Fruit fly (Drosophila melanogaster) whole organism, embryonic: Measurements from ENCODE around the gene ttm50.

Source experiments
- CG10543 ChIP-seq: fragments of 200-800 bp; sonication (Bioruptor generic); optimal IDR thresholded peaks from 3 replicates; lab custom pipeline; 2017; ENCODE audit warnings: missing biosample characterization, mild to moderate bottlenecking, missing genetic modification characterization, moderate library complexity
- CG11504 ChIP-seq: fragments of 200-800 bp; sonication (Bioruptor generic); optimal IDR thresholded peaks from 3 replicates; lab custom pipeline; 2019; ENCODE audit warnings: missing biosample characterization, mild to moderate bottlenecking, missing genetic modification characterization, moderate library complexity
- CG13424 ChIP-seq: fragments of 200-800 bp; sonication (Bioruptor generic); optimal IDR thresholded peaks from 2 replicates; lab custom pipeline; 2019; ENCODE audit warnings: missing biosample characterization, mild to moderate bottlenecking, missing genetic modification characterization, moderate library complexity
- CG15514 ChIP-seq: fragments of 200-800 bp; sonication (Bioruptor generic); optimal IDR thresholded peaks from 3 replicates; lab custom pipeline; 2017; ENCODE audit warnings: missing biosample characterization, missing genetic modification characterization, mild to moderate bottlenecking, moderate library complexity, missing genetic modification reagents
- CG17328 ChIP-seq: fragments of 200-800 bp; sonication (Bioruptor generic); IDR thresholded peaks from 2 replicates; pipeline ENCODE4 v1.3.6; 2022; ENCODE audit warnings: missing biosample characterization, missing genetic modification characterization
- CG17359 ChIP-seq: fragments of 200-800 bp; sonication (Bioruptor generic); optimal IDR thresholded peaks from 3 replicates; lab custom pipeline; 2018; ENCODE audit warnings: missing biosample characterization, mild to moderate bottlenecking, missing genetic modification characterization, moderate library complexity
- CG18599 ChIP-seq: fragments of 200-800 bp; sonication (Bioruptor generic); optimal IDR thresholded peaks from 3 replicates; lab custom pipeline; 2017; ENCODE audit warnings: missing biosample characterization, missing genetic modification characterization, mild to moderate bottlenecking, moderate library complexity, missing genetic modification reagents
- CG18764 ChIP-seq: fragments of 200-800 bp; sonication (Bioruptor generic); optimal IDR thresholded peaks from 3 replicates; lab custom pipeline; 2016; ENCODE audit warnings: missing biosample characterization, missing genetic modification characterization
- CG2116 ChIP-seq: fragments of 200-800 bp; sonication (Bioruptor generic); optimal IDR thresholded peaks from 3 replicates; lab custom pipeline; 2018; ENCODE audit warnings: missing biosample characterization, mild to moderate bottlenecking, missing genetic modification characterization
- CG30020 ChIP-seq: fragments of 200-800 bp; optimal IDR thresholded peaks from 2 replicates; lab custom pipeline; 2019; ENCODE audit warnings: missing biosample characterization, mild to moderate bottlenecking, missing genetic modification characterization, moderate library complexity
- CG3281 ChIP-seq: fragments of 200-800 bp; sonication (Bioruptor generic); optimal IDR thresholded peaks from 3 replicates; lab custom pipeline; 2017; ENCODE audit warnings: missing biosample characterization, mild to moderate bottlenecking, missing genetic modification characterization
- CG4854 ChIP-seq: fragments of 200-800 bp; sonication (Bioruptor generic); optimal IDR thresholded peaks from 2 replicates; lab custom pipeline; 2016; ENCODE audit warnings: missing biosample characterization, missing genetic modification characterization, inconsistent platforms
- CG7556 ChIP-seq: fragments of 200-800 bp; sonication (Bioruptor generic); optimal IDR thresholded peaks from 2 replicates; lab custom pipeline; 2017; ENCODE audit warnings: missing biosample characterization, mild to moderate bottlenecking, missing genetic modification characterization
- CG7839 ChIP-seq: fragments of 200-800 bp; sonication (Bioruptor generic); optimal IDR thresholded peaks from 3 replicates; lab custom pipeline; 2018; ENCODE audit warnings: missing biosample characterization, mild to moderate bottlenecking, missing genetic modification characterization, moderate library complexity
- CTCF ChIP-seq: fragments of 200-800 bp; sonication (Bioruptor generic); optimal IDR thresholded peaks from 2 replicates; lab custom pipeline; 2017; ENCODE audit warnings: missing biosample characterization, mild to moderate bottlenecking, missing genetic modification characterization, moderate library complexity
- Chrac-16 ChIP-seq: fragments of 200-800 bp; sonication (Bioruptor generic); optimal IDR thresholded peaks from 3 replicates; lab custom pipeline; 2016; ENCODE audit warnings: missing biosample characterization, missing genetic modification characterization
- Doc3 ChIP-seq: fragments of 200-800 bp; sonication (Bioruptor generic); IDR thresholded peaks from 3 replicates; pipeline ENCODE4 v1.3.6; 2022; ENCODE audit warnings: missing biosample characterization, missing genetic modification characterization; ENCODE audit not compliant: partially characterized antibody
- E2f2 ChIP-seq: fragments of 200-800 bp; sonication (Bioruptor generic); IDR thresholded peaks from 2 replicates; pipeline ENCODE4 v1.3.6; 2022; ENCODE audit warnings: missing biosample characterization, missing genetic modification characterization
- Ets65A ChIP-seq: fragments of 200-800 bp; sonication (Bioruptor generic); peaks from one replicate; lab custom pipeline; 2016; ENCODE audit warnings: missing biosample characterization, missing genetic modification characterization
- Fer1 ChIP-seq: fragments of 200-800 bp; sonication (Bioruptor generic); optimal IDR thresholded peaks from 2 replicates; lab custom pipeline; 2017; ENCODE audit warnings: missing biosample characterization, mild to moderate bottlenecking, missing genetic modification characterization
- Hmr ChIP-seq: fragments of 200-800 bp; sonication (Bioruptor generic); optimal IDR thresholded peaks from 3 replicates; lab custom pipeline; 2017; ENCODE audit warnings: mild to moderate bottlenecking, missing biosample characterization, missing genetic modification reagents, missing genetic modification characterization
- Med ChIP-seq: fragments of 200-800 bp; sonication (Bioruptor generic); peaks from one replicate; lab custom pipeline; 2016; ENCODE audit warnings: missing biosample characterization, missing genetic modification characterization, mild to moderate bottlenecking, inconsistent platforms, moderate library complexity
- Meics ChIP-seq: fragments of 200-800 bp; sonication (Bioruptor generic); optimal IDR thresholded peaks from 2 replicates; lab custom pipeline; 2017; ENCODE audit warnings: missing biosample characterization, mild to moderate bottlenecking, missing genetic modification characterization
- Myb ChIP-seq: fragments of 200-800 bp; sonication (Bioruptor generic); optimal IDR thresholded peaks from 2 replicates; lab custom pipeline; 2016; ENCODE audit warnings: missing biosample characterization, missing genetic modification characterization
- NK7.1 ChIP-seq: fragments of 200-800 bp; sonication (Bioruptor generic); optimal IDR thresholded peaks from 3 replicates; lab custom pipeline; 2016; ENCODE audit warnings: missing biosample characterization, missing genetic modification characterization
- NfI ChIP-seq: fragments of 200-800 bp; sonication (Bioruptor generic); optimal IDR thresholded peaks from 3 replicates; lab custom pipeline; 2018; ENCODE audit warnings: missing biosample characterization, mild to moderate bottlenecking, missing genetic modification characterization, moderate library complexity
- Pdp1 ChIP-seq, 2 experiments: fragments of 200-800 bp; sonication (Bioruptor generic); optimal IDR thresholded peaks; 3 replicates each; lab custom pipeline; 2016; ENCODE audit warnings: missing biosample characterization in 2 of 2, missing genetic modification characterization in 2 of 2, mild to moderate bottlenecking in 1 of 2, moderate library complexity in 1 of 2
- Scr ChIP-seq: fragments of 200-800 bp; sonication (Bioruptor generic); IDR thresholded peaks from 2 replicates; pipeline ENCODE4 v1.3.6; 2022; ENCODE audit warnings: missing biosample characterization, missing genetic modification characterization; ENCODE audit not compliant: partially characterized antibody
- Vsx1 ChIP-seq: fragments of 200-800 bp; sonication (Bioruptor generic); optimal IDR thresholded peaks from 2 replicates; lab custom pipeline; 2017; ENCODE audit warnings: missing biosample characterization, mild to moderate bottlenecking, missing genetic modification characterization, missing genetic modification reagents
- YL-1 ChIP-seq: fragments of 200-800 bp; sonication (Bioruptor generic); optimal IDR thresholded peaks from 3 replicates; lab custom pipeline; 2017; ENCODE audit warnings: missing biosample characterization, mild to moderate bottlenecking, missing genetic modification characterization
- bsh ChIP-seq, 2 experiments: fragments of 200-800 bp; sonication (Bioruptor generic); optimal IDR thresholded peaks; 2 replicates each; lab custom pipeline; 2017 to 2018; ENCODE audit warnings: mild to moderate bottlenecking in 2 of 2, missing biosample characterization in 2 of 2, missing genetic modification characterization in 2 of 2, moderate library complexity in 1 of 2
- cas ChIP-seq: fragments of 200-800 bp; sonication (Bioruptor generic); IDR thresholded peaks from 2 replicates; pipeline ENCODE4 v1.3.6; 2022; ENCODE audit warnings: missing biosample characterization, missing genetic modification characterization
- cg ChIP-seq: fragments of 200-800 bp; sonication (Bioruptor generic); optimal IDR thresholded peaks from 3 replicates; lab custom pipeline; 2019; ENCODE audit warnings: missing biosample characterization, mild to moderate bottlenecking, missing genetic modification characterization, moderate library complexity
- cwo ChIP-seq: fragments of 200-800 bp; sonication (Bioruptor generic); optimal IDR thresholded peaks from 3 replicates; lab custom pipeline; 2017; ENCODE audit warnings: missing biosample characterization, missing genetic modification characterization, mild to moderate bottlenecking, moderate library complexity, missing genetic modification reagents
- dimm ChIP-seq: fragments of 200-800 bp; sonication (Bioruptor generic); IDR thresholded peaks from 2 replicates; pipeline ENCODE4 v1.3.6; 2022; ENCODE audit warnings: missing biosample characterization, missing genetic modification characterization
- dmrt99B ChIP-seq: fragments of 200-800 bp; sonication (Bioruptor generic); optimal IDR thresholded peaks from 2 replicates; lab custom pipeline; 2018; ENCODE audit warnings: missing biosample characterization, mild to moderate bottlenecking, missing genetic modification characterization, moderate library complexity
- grau ChIP-seq: fragments of 200-800 bp; optimal IDR thresholded peaks from 3 replicates; lab custom pipeline; 2019; ENCODE audit warnings: missing biosample characterization, mild to moderate bottlenecking, missing genetic modification characterization, moderate library complexity
- jumu ChIP-seq: fragments of 200-800 bp; sonication (Bioruptor generic); optimal IDR thresholded peaks from 3 replicates; lab custom pipeline; 2016; ENCODE audit warnings: missing biosample characterization, missing genetic modification characterization
- odd ChIP-seq: fragments of 200-800 bp; sonication (Bioruptor generic); optimal IDR thresholded peaks from 2 replicates; lab custom pipeline; 2017; ENCODE audit warnings: missing biosample characterization, mild to moderate bottlenecking, missing genetic modification characterization
- row ChIP-seq: fragments of 200-800 bp; sonication (Bioruptor generic); IDR thresholded peaks from 3 replicates; pipeline ENCODE4 v1.3.6; 2022; ENCODE audit warnings: missing biosample characterization, missing genetic modification characterization
- salm ChIP-seq: fragments of 200-800 bp; sonication (Bioruptor generic); optimal IDR thresholded peaks from 2 replicates; lab custom pipeline; 2018; ENCODE audit warnings: missing biosample characterization, mild to moderate bottlenecking, missing genetic modification characterization
- sens ChIP-seq: fragments of 200-800 bp; sonication (Bioruptor generic); peaks from one replicate; lab custom pipeline; 2016; ENCODE audit warnings: missing biosample characterization, missing genetic modification characterization
- shn ChIP-seq: fragments of 200-800 bp; sonication (Bioruptor generic); optimal IDR thresholded peaks from 3 replicates; lab custom pipeline; 2016; ENCODE audit warnings: missing biosample characterization, missing genetic modification characterization
- stwl ChIP-seq: fragments of 200-800 bp; sonication (Bioruptor generic); optimal IDR thresholded peaks from 3 replicates; lab custom pipeline; 2018; ENCODE audit warnings: missing biosample characterization, mild to moderate bottlenecking, missing genetic modification characterization, moderate library complexity
- sug ChIP-seq: fragments of 200-800 bp; optimal IDR thresholded peaks from 2 replicates; lab custom pipeline; 2019; ENCODE audit warnings: missing biosample characterization, mild to moderate bottlenecking, missing genetic modification characterization, moderate library complexity
- trem ChIP-seq: fragments of 200-800 bp; optimal IDR thresholded peaks from 3 replicates; lab custom pipeline; 2019; ENCODE audit warnings: missing biosample characterization, mild to moderate bottlenecking, missing genetic modification characterization, moderate library complexity
- trh ChIP-seq: fragments of 200-800 bp; sonication (Bioruptor generic); optimal IDR thresholded peaks from 2 replicates; lab custom pipeline; 2016; ENCODE audit warnings: missing biosample characterization, missing genetic modification characterization

ttm50 gene

DNA sequence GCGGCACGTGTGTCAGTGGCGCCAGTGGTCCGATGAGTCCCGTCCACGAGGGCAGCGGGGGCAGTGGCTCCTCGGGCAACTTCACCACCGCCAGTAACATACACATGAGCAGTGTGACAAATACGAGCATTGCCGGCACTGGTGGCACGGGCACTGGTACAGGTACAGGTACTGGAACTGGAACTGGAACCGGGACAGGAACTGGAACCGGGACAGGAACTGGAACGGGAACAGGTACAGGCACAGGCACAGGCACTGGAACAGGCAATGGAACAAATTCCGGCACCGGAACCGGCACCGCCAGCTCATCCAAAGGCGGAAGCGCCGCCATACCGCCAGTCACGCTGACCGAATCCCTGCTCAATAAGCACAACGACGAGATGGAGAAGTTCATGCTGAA is 41.6 kb downstream of the ttm50 start:
- TF ChIP-seq odd = no peak
- peak; percentile 95 for TF ChIP-seq CG15514 (GFP tag; lab: Kevin White, UChicago)
- TF ChIP-seq sug (tag; lab: Kevin White, UChicago) = no peak
- no peak for TF ChIP-seq Chrac-16 (GFP tag; lab: Kevin White, UChicago)
- TF ChIP-seq Vsx1 (GFP tag; lab: Kevin White, UChicago) = no peak
- TF ChIP-seq Med (GFP tag; lab: Kevin White, UChicago) = peak; percentile 46
- peak; percentile 14 for TF ChIP-seq Ets65A (GFP tag; lab: Kevin White, UChicago)
- TF ChIP-seq, all 482 proteins: peak for 3

- TF ChIP-seq Fer1 (GFP tag; lab: Kevin White, UChicago) = no peak
- TF ChIP-seq Pdp1 (GFP tag; optimal IDR thresholded peaks at IDR 0.05; lab: Kevin White, UChicago) = peak in 1 of 2 experiments; percentile 61
Measured at dm6 chrX:2686930-2687329, 45.1 kb downstream of the ttm50 start.

- TF ChIP-seq CG11504 (tag; lab: Kevin White, UChicago) = no peak
- no peak for TF ChIP-seq CTCF (GFP tag; lab: Kevin White, UChicago)
- no peak for TF ChIP-seq shn
- TF ChIP-seq Hmr (GFP tag; lab: Kevin White, UChicago) = no peak
- no peak for TF ChIP-seq stwl (tag; lab: Kevin White, UChicago)
- no peak for TF ChIP-seq CG4854 (GFP tag; lab: Kevin White, UChicago)
- TF ChIP-seq E2f2 (GFP tag; lab: Robert Waterston, UW) = no peak
- no peak for TF ChIP-seq trh
- no peak for TF ChIP-seq Myb (GFP tag; lab: Kevin White, UChicago)
- TF ChIP-seq CG18764 (GFP tag; lab: Kevin White, UChicago) = no peak
- no peak for TF ChIP-seq CG17328 (GFP tag; lab: Robert Waterston, UW)
- no peak for TF ChIP-seq CG7556
- no peak for TF ChIP-seq YL-1
- no peak for TF ChIP-seq cg (GFP tag; lab: Kevin White, UChicago)
- TF ChIP-seq CG30020 (tag; lab: Kevin White, UChicago) = no peak
Measured at dm6 chrX:2685580-2685979, 46.4 kb downstream of the ttm50 start, which contains the start of gene per. Gene per, plus strand, starts transcription at chrX:2685580.

DNA sequence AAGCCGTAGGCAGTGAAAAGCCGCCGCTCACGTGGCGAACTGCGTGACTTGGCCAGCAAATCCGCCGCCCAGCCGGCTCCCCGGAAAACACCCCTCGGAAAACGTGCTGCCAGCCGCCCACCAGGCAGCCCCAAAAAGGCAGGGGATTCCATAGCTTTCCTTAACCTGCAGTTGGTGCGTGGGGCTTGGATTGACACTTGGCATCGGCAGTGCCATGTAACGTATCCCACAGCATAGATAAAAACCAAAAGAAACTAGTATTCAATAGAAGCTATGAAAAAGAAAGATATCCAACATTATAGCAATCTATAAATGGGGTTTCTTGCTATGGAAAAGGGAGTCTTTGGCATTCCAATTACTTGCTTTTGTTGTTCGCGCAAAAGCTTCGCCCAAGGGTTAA is 47.0 kb downstream of the ttm50 start:
- no peak for TF ChIP-seq salm
- peak; percentile 65 for TF ChIP-seq row
- no peak for TF ChIP-seq CG17359 (tag; lab: Kevin White, UChicago)
- no peak for TF ChIP-seq bsh (GFP tag; optimal IDR thresholded peaks at IDR 0.05; lab: Kevin White, UChicago)
- TF ChIP-seq Scr = no peak
- TF ChIP-seq dmrt99B (tag; lab: Kevin White, UChicago) = peak; percentile 19
- TF ChIP-seq jumu = no peak
- peak; percentile 4 for TF ChIP-seq CG7839 (tag; lab: Kevin White, UChicago)
- peak; percentile 61 for TF ChIP-seq CG18599 (GFP tag; lab: Kevin White, UChicago)
- no peak for TF ChIP-seq dimm (GFP tag; lab: Robert Waterston, UW)
- no peak for TF ChIP-seq trem (tag; lab: Kevin White, UChicago)
- peak; percentile 6 for TF ChIP-seq grau (tag; lab: Kevin White, UChicago)
- peak; percentile 69 for TF ChIP-seq cwo (GFP tag; lab: Kevin White, UChicago)
- TF ChIP-seq Doc3 (GFP tag; lab: Robert Waterston, UW) = no peak
- peak; percentile 8 for TF ChIP-seq CG10543 (GFP tag; lab: Kevin White, UChicago)
- peak; percentile 69 for TF ChIP-seq Med (GFP tag; lab: Kevin White, UChicago)
- peak; percentile 6 for TF ChIP-seq Meics
- TF ChIP-seq cas (GFP tag; lab: Robert Waterston, UW) = no peak
- TF ChIP-seq CG2116 (GFP tag; lab: Kevin White, UChicago) = no peak
- TF ChIP-seq CG13424 (tag; lab: Kevin White, UChicago) = peak; percentile 19
- no peak for TF ChIP-seq NfI (GFP tag; lab: Kevin White, UChicago)
- TF ChIP-seq NK7.1 (GFP tag; lab: Kevin White, UChicago) = no peak
- TF ChIP-seq sens (GFP tag; lab: Kevin White, UChicago) = peak; percentile 52
- peak; percentile 1 for TF ChIP-seq CG3281 (GFP tag; lab: Kevin White, UChicago)
